Fruit fly (Drosophila melanogaster) whole organism, adult: Measurements from ENCODE around the gene CG2991.

Source experiments
- CG5204 ChIP-seq: fragments of 200-800 bp; sonication (Bioruptor generic); optimal IDR thresholded peaks from 2 replicates; lab custom pipeline; 2016; ENCODE audit warnings: missing biosample characterization, missing genetic modification characterization
- Hr96 ChIP-seq: fragments of 200-800 bp; sonication (Bioruptor generic); optimal IDR thresholded peaks from 2 replicates; lab custom pipeline; 2016; ENCODE audit warnings: missing biosample characterization, missing genetic modification characterization
- cnc ChIP-seq, 2 experiments: fragments of >200 bp; optimal IDR thresholded peaks; 2 replicates each; lab custom pipeline; 2017
- ovo ChIP-seq: fragments of 200-800 bp; sonication (Bioruptor generic); optimal IDR thresholded peaks from 2 replicates; lab custom pipeline; 2016; ENCODE audit warnings: missing biosample characterization, missing genetic modification characterization

- no peak for TF ChIP-seq Hr96 (GFP tag; lab: Kevin White, UChicago)
- TF ChIP-seq ovo (GFP tag; lab: Kevin White, UChicago): no peak
- TF ChIP-seq CG5204 (GFP tag; lab: Kevin White, UChicago): no peak
- TF ChIP-seq cnc (optimal IDR thresholded peaks at IDR 0.05; lab: Kevin White, UChicago): no peak
Observed at dm6 chr2L:2872309-2872932, 15.5 kb downstream of the CG2991 start.
